Worm (Caenorhabditis elegans): ENCODE results near the gene srg-22.

DNA sequence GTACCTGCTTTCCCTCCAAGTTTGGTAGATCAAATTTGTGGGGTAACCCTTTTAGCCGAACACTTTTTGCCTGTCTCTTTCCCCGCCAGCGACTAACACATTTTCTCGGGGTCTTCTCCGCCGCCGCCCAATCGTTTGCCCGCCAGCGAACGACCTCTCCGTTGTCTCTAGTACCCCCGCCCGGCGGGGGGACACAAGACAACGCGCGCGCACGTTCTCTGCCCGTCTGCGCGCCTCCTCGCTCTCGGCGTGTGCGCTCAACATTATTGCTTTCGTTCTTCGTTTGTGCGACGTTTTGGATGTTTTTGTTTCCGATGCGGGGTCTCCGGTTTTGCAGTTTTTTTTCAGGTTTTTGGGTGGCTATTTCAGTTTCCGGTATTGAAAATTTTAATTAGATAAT lies 37.7 kb downstream of the srg-22 start:
- TF ChIP-seq ces-1 (GFP tag; optimal IDR thresholded peaks at IDR 0.05) = no peak
- no peak for TF ChIP-seq lin-13 (GFP tag; optimal IDR thresholded peaks at IDR 0.05)
- no peak for TF ChIP-seq ztf-4 (tag; optimal IDR thresholded peaks at IDR 0.05)
- no peak for TF ChIP-seq nhr-90 (tag; optimal IDR thresholded peaks at IDR 0.05; ENCODE audit: poor library complexity)
- TF ChIP-seq dpl-1 (GFP tag; optimal IDR thresholded peaks at IDR 0.05) = peak in 1 of 3 experiments; percentile 9
- no peak for TF ChIP-seq nhr-12 (tag; optimal IDR thresholded peaks at IDR 0.05)
- TF ChIP-seq lsy-2 (tag; optimal IDR thresholded peaks at IDR 0.05) = no peak
- no peak for TF ChIP-seq unc-86 (tag; optimal IDR thresholded peaks at IDR 0.05)
- TF ChIP-seq Y116A8C.19 (tag; optimal IDR thresholded peaks at IDR 0.05; ENCODE audit: borderline replicate concordance) = no peak
- no peak for TF ChIP-seq nhr-77 (tag; optimal IDR thresholded peaks at IDR 0.05)
- no peak for TF ChIP-seq nhr-76 (tag; optimal IDR thresholded peaks at IDR 0.05)
- TF ChIP-seq efl-1 (optimal IDR thresholded peaks at IDR 0.05) = no peak
- TF ChIP-seq efl-1 (GFP tag; optimal IDR thresholded peaks at IDR 0.05 in 1 of 2) = no peak
- no peak for TF ChIP-seq sptf-1 (tag; optimal IDR thresholded peaks at IDR 0.05)
- no peak for TF ChIP-seq C34B4.2 (tag; optimal IDR thresholded peaks at IDR 0.05)
